Worm (Caenorhabditis elegans) whole organism, young adult: ENCODE measurements around the gene spp-30.

Source experiments
- B0261.1 ChIP-seq: sonication (generic microtip); optimal IDR thresholded peaks from 2 replicates; lab custom pipeline; 2016; ENCODE audit warnings: mild to moderate bottlenecking, missing genetic modification characterization, moderate library complexity, missing compliant biosample characterization
- F23B12.7 ChIP-seq: sonication (generic microtip); optimal IDR thresholded peaks from 2 replicates; lab custom pipeline; 2017; ENCODE audit warnings: missing genetic modification characterization, mild to moderate bottlenecking, missing compliant biosample characterization, antibody characterized with exemption, moderate library complexity; ENCODE audit not compliant: insufficient read depth
- T07F8.4 ChIP-seq: sonication (generic microtip); optimal IDR thresholded peaks from 2 replicates; lab custom pipeline; 2016; ENCODE audit warnings: mild to moderate bottlenecking, missing genetic modification characterization, moderate library complexity, missing compliant biosample characterization
- Y56A3A.18 ChIP-seq: fragments of 200-800 bp; sonication (Bioruptor generic); IDR thresholded peaks from 2 replicates; pipeline ENCODE4 v1.3.6; 2022; ENCODE audit warnings: missing genetic modification reagents, missing genetic modification characterization, missing compliant biosample characterization
- ama-1 ChIP-seq, 3 experiments: fragments of 150-350 bp in 1 of 3; sonication (generic microtip) in 2 of 3; optimal IDR thresholded peaks; 2 replicates each; lab custom pipeline; 2014 to 2018; ENCODE audit warnings: missing biosample characterization in 2 of 3, missing genetic modification characterization in 2 of 3, missing genetic modification reagents in 2 of 3
- ccch-3 ChIP-seq: fragments of 200-800 bp; sonication (Bioruptor generic); optimal IDR thresholded peaks from 2 replicates; lab custom pipeline; 2018; ENCODE audit warnings: mild to moderate bottlenecking, missing genetic modification characterization, missing compliant biosample characterization
- dox-1 ChIP-seq: fragments of 200-800 bp; sonication (Bioruptor generic); IDR thresholded peaks from 2 replicates; pipeline ENCODE4 v1.3.6; 2022; ENCODE audit warnings: missing genetic modification reagents, missing genetic modification characterization, missing compliant biosample characterization
- ets-4 ChIP-seq: fragments of 200-800 bp; sonication (Bioruptor generic); optimal IDR thresholded peaks from 2 replicates; lab custom pipeline; 2018; ENCODE audit warnings: mild to moderate bottlenecking, missing genetic modification characterization, missing compliant biosample characterization
- hlh-26 ChIP-seq: fragments of 200-800 bp; sonication (Bioruptor generic); conservative IDR thresholded peaks from 2 replicates; pipeline ENCODE4 v1.3.6; 2022; ENCODE audit warnings: missing genetic modification reagents, missing genetic modification characterization, missing compliant biosample characterization
- hmg-20 ChIP-seq: fragments of 200-800 bp; sonication (Bioruptor generic); IDR thresholded peaks from 2 replicates; pipeline ENCODE4 v1.3.6; 2022; ENCODE audit warnings: missing genetic modification reagents, missing genetic modification characterization, missing compliant biosample characterization
- lin-35 ChIP-seq, 3 experiments: fragments of 150-350 bp in 2 of 3; sonication (generic microtip) in 1 of 3; optimal IDR thresholded peaks; 2 replicates each; lab custom pipeline; 2014 to 2018; ENCODE audit warnings: missing biosample characterization in 3 of 3, missing genetic modification characterization in 3 of 3, missing genetic modification reagents in 3 of 3
- lsy-27 ChIP-seq: sonication (generic microtip); optimal IDR thresholded peaks from 2 replicates; lab custom pipeline; 2017; ENCODE audit warnings: missing genetic modification characterization, mild to moderate bottlenecking, missing compliant biosample characterization, antibody characterized with exemption, missing genotype, borderline replicate concordance; ENCODE audit not compliant: insufficient read depth
- pha-4 ChIP-seq: fragments of 150-350 bp; sonication (generic microtip); optimal IDR thresholded peaks from 2 replicates; lab custom pipeline; 2014; ENCODE audit warnings: missing biosample characterization, missing genetic modification reagents, missing genetic modification characterization
- ztf-18 ChIP-seq: sonication (generic microtip); optimal IDR thresholded peaks from 2 replicates; lab custom pipeline; 2016; ENCODE audit warnings: missing genotype, mild to moderate bottlenecking, missing genetic modification characterization, missing compliant biosample characterization

DNA sequence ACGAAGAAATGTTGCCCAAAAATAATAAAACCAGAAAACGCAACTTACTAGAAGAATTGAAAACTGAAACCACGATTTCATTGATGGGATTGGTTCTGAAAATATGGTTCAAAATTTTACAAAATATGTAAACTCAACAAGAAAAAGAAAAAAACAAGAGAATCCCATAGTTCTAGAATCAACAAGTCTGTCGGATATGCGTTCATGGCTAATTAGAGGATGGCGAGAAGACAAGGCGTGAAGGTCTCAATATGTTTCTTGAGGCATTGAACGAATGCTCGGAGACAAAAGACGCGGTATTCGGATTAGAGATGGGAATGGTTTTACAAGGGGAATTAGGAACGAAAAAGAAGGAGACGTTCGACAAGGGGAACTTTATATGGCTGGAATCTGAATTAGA lies 22.3 kb upstream of the spp-30 start, which contains the start of gene cutl-11:
- TF ChIP-seq hmg-20 (GFP tag; lab: Robert Waterston, UW): no peak
- TF ChIP-seq ztf-18 (tag; lab: Kevin White, UChicago): no peak
- no peak for TF ChIP-seq dox-1 (GFP tag; lab: Robert Waterston, UW)
- no peak for TF ChIP-seq ama-1 (optimal IDR thresholded peaks at IDR 0.05; lab: Kevin White, UChicago)
- no peak for TF ChIP-seq ama-1 (GFP tag; optimal IDR thresholded peaks at IDR 0.05; lab: Kevin White, UChicago)
- TF ChIP-seq Y56A3A.18 (GFP tag; lab: Robert Waterston, UW): no peak
- no peak for TF ChIP-seq ets-4 (GFP tag; lab: Kevin White, UChicago)
- TF ChIP-seq lsy-27: no peak
- no peak for TF ChIP-seq hlh-26
- TF ChIP-seq F23B12.7: no peak
- no peak for TF ChIP-seq lin-35 (GFP tag; optimal IDR thresholded peaks at IDR 0.05; lab: Kevin White, UChicago)
- no peak for TF ChIP-seq T07F8.4 (tag; lab: Kevin White, UChicago)
- TF ChIP-seq ccch-3 (GFP tag; lab: Kevin White, UChicago): no peak
- TF ChIP-seq pha-4 (tag; lab: Kevin White, UChicago): no peak
- TF ChIP-seq B0261.1: no peak
